Worm (Caenorhabditis elegans): ENCODE results near the gene fbxa-50.
"Not testable (repeated sequence)": the region's sequence is repeated elsewhere in the genome, so short reads cannot be mapped to it uniquely, and the experiment has no call there.

ce11 chrIII:1256519-1256918, 31.8 kb downstream of the fbxa-50 start, which contains the start of gene fbxa-208:
- TF ChIP-seq ztf-3 (GFP tag; optimal IDR thresholded peaks at IDR 0.05); aptf-2 (GFP tag; conservative IDR thresholded peaks at IDR 0.05); sdz-38 (tag; optimal IDR thresholded peaks at IDR 0.05); sea-2 (GFP tag; IDR thresholded peaks at IDR 0.05); lin-35 (GFP tag; optimal IDR thresholded peaks at IDR 0.05); ztf-26 (tag; optimal IDR thresholded peaks at IDR 0.05); egrh-3 (GFP tag; IDR thresholded peaks at IDR 0.05): not testable (repeated sequence)

Data from whole organism, young adult.